Worm (Caenorhabditis elegans) whole organism, late embryonic: ENCODE data around the gene acs-10.

Experiments used
- T23F11.4 ChIP-seq: fragments of 200-800 bp; sonication (Bioruptor generic); optimal IDR thresholded peaks from 2 replicates; lab custom pipeline; 2018; ENCODE audit warnings: mild to moderate bottlenecking, missing genetic modification characterization, missing compliant biosample characterization
- ama-1 ChIP-seq: fragments of 150-350 bp; optimal IDR thresholded peaks from 2 replicates; lab custom pipeline; 2014
- ceh-19 ChIP-seq: fragments of 200-800 bp; sonication (Bioruptor generic); optimal IDR thresholded peaks from 2 replicates; lab custom pipeline; 2018; ENCODE audit warnings: mild to moderate bottlenecking, missing genetic modification characterization, missing compliant biosample characterization
- ceh-31 ChIP-seq: sonication (generic microtip); optimal IDR thresholded peaks from 2 replicates; lab custom pipeline; 2016; ENCODE audit warnings: missing genetic modification characterization, missing compliant biosample characterization
- ceh-9 ChIP-seq: sonication (generic microtip); optimal IDR thresholded peaks from 2 replicates; lab custom pipeline; 2016; ENCODE audit warnings: mild to moderate bottlenecking, missing genetic modification characterization, inconsistent platforms, missing compliant biosample characterization
- gmeb-2 ChIP-seq: sonication (generic microtip); optimal IDR thresholded peaks from 2 replicates; lab custom pipeline; 2016; ENCODE audit warnings: missing genetic modification characterization, inconsistent platforms, missing compliant biosample characterization
- hlh-13 ChIP-seq: fragments of 200-800 bp; sonication (Bioruptor generic); optimal IDR thresholded peaks from 2 replicates; lab custom pipeline; 2018; ENCODE audit warnings: mild to moderate bottlenecking, missing genetic modification characterization, missing compliant biosample characterization
- nfya-1 ChIP-seq: sonication (generic microtip); optimal IDR thresholded peaks from 2 replicates; lab custom pipeline; 2017; ENCODE audit warnings: missing genetic modification characterization, mild to moderate bottlenecking, missing compliant biosample characterization, antibody characterized with exemption, moderate library complexity
- pqm-1 ChIP-seq: sonication (generic microtip); optimal IDR thresholded peaks from 2 replicates; lab custom pipeline; 2016; ENCODE audit warnings: missing genetic modification characterization, missing compliant biosample characterization
- ref-2 ChIP-seq: sonication (generic microtip); optimal IDR thresholded peaks from 2 replicates; lab custom pipeline; 2016; ENCODE audit warnings: missing genetic modification characterization, missing compliant biosample characterization
- ttx-3 ChIP-seq: sonication (generic microtip); optimal IDR thresholded peaks from 2 replicates; lab custom pipeline; 2016; ENCODE audit warnings: missing genetic modification reagents, missing genetic modification characterization, missing compliant biosample characterization
- unc-55 ChIP-seq: sonication (generic microtip); optimal IDR thresholded peaks from 2 replicates; lab custom pipeline; 2017; ENCODE audit warnings: missing biosample characterization, missing genetic modification reagents, missing genetic modification characterization
- unc-86 ChIP-seq: sonication (generic microtip); optimal IDR thresholded peaks from 2 replicates; lab custom pipeline; 2016; ENCODE audit warnings: missing genetic modification characterization, missing compliant biosample characterization

- TF ChIP-seq hlh-13 (GFP tag; lab: Kevin White, UChicago) (no peak), ama-1 (no peak), ref-2 (tag; lab: Kevin White, UChicago) (peak; percentile 37), ceh-9 (tag; lab: Kevin White, UChicago) (no peak), nfya-1 (tag; lab: Kevin White, UChicago) (peak; percentile 45), ttx-3 (tag; lab: Kevin White, UChicago) (no peak), T23F11.4 (no peak), ceh-31 (tag; lab: Kevin White, UChicago) (no peak), pqm-1 (tag; lab: Kevin White, UChicago) (no peak), ceh-19 (no peak), unc-55 (peak; percentile 43), unc-86 (tag; lab: Kevin White, UChicago) (no peak), gmeb-2 (tag; lab: Kevin White, UChicago) (no peak)
These were observed 31.4 kb downstream of the acs-10 start, which contains the start of gene ceh-74 for ce11 chrV:14177657-14178129.
